Worm (Caenorhabditis elegans) whole organism, L3 larva: ENCODE results near the gene C18E9.9.

Experiments used
- aly-2 ChIP-seq: fragments of 150-350 bp; optimal IDR thresholded peaks from 2 replicates; lab custom pipeline; 2014; ENCODE audit warnings: missing biosample characterization, missing genetic modification characterization
- ama-1 ChIP-seq: fragments of 150-350 bp; optimal IDR thresholded peaks from 2 replicates; lab custom pipeline; 2018
- ceh-16 ChIP-seq: sonication (generic microtip); optimal IDR thresholded peaks from 2 replicates; lab custom pipeline; 2017; ENCODE audit warnings: missing biosample characterization, missing genetic modification characterization
- ceh-82 ChIP-seq: fragments of 150-350 bp; optimal IDR thresholded peaks from 2 replicates; lab custom pipeline; 2014; ENCODE audit warnings: missing biosample characterization, missing genetic modification characterization
- ceh-9 ChIP-seq: sonication (generic microtip); optimal IDR thresholded peaks from 2 replicates; lab custom pipeline; 2018; ENCODE audit warnings: missing biosample characterization, missing genetic modification characterization
- daf-12 ChIP-seq: fragments of 150-350 bp; optimal IDR thresholded peaks from 2 replicates; lab custom pipeline; 2014; ENCODE audit warnings: missing biosample characterization, missing genetic modification reagents, missing genetic modification characterization
- egl-5 ChIP-seq: fragments of 150-350 bp; optimal IDR thresholded peaks from 2 replicates; lab custom pipeline; 2017; ENCODE audit warnings: missing biosample characterization, missing genetic modification reagents, missing genetic modification characterization, inconsistent platforms
- elt-2 ChIP-seq: sonication (generic microtip); optimal IDR thresholded peaks from 2 replicates; lab custom pipeline; 2016; ENCODE audit warnings: missing genetic modification reagents, mild to moderate bottlenecking, missing genetic modification characterization, missing compliant biosample characterization
- elt-3 ChIP-seq, 3 experiments: fragments of 150-350 bp in 1 of 3; sonication (generic microtip) in 2 of 3; optimal IDR thresholded peaks; 2 replicates in 2 of 3; 4 replicates in 1 of 3; lab custom pipeline; 2014 to 2017; ENCODE audit warnings: missing biosample characterization in 3 of 3, missing genetic modification characterization in 3 of 3
- fkh-2 ChIP-seq: fragments of 150-350 bp; optimal IDR thresholded peaks from 2 replicates; lab custom pipeline; 2014; ENCODE audit warnings: missing biosample characterization, missing genetic modification reagents, missing genetic modification characterization
- hmg-11 ChIP-seq: sonication (generic microtip); optimal IDR thresholded peaks from 2 replicates; lab custom pipeline; 2016; ENCODE audit warnings: missing genetic modification characterization, missing compliant biosample characterization
- jun-1 ChIP-seq: fragments of 150-350 bp; optimal IDR thresholded peaks from 2 replicates; lab custom pipeline; 2014; ENCODE audit warnings: missing biosample characterization, missing genetic modification reagents, missing genetic modification characterization
- lin-39 ChIP-seq: fragments of 150-350 bp; optimal IDR thresholded peaks from 2 replicates; lab custom pipeline; 2018; ENCODE audit warnings: missing biosample characterization, missing genetic modification reagents, missing genetic modification characterization
- lsy-12 ChIP-seq: sonication (generic microtip); optimal IDR thresholded peaks from 2 replicates; lab custom pipeline; 2016; ENCODE audit warnings: mild to moderate bottlenecking, missing genetic modification characterization, missing compliant biosample characterization
- mdl-1 ChIP-seq: fragments of 150-350 bp; optimal IDR thresholded peaks from 2 replicates; lab custom pipeline; 2014; ENCODE audit warnings: missing biosample characterization, missing genetic modification characterization
- mml-1 ChIP-seq: fragments of 150-350 bp; sonication (generic microtip); optimal IDR thresholded peaks from 3 replicates; lab custom pipeline; 2014; ENCODE audit warnings: missing biosample characterization, missing genetic modification characterization
- nhr-23 ChIP-seq: fragments of 150-350 bp; optimal IDR thresholded peaks from 2 replicates; lab custom pipeline; 2014; ENCODE audit warnings: missing biosample characterization, missing genetic modification reagents, missing genetic modification characterization
- nhr-237 ChIP-seq: fragments of 150-350 bp; optimal IDR thresholded peaks from 2 replicates; lab custom pipeline; 2014; ENCODE audit warnings: missing biosample characterization, missing genetic modification characterization
- nhr-25 ChIP-seq: sonication (generic microtip); optimal IDR thresholded peaks from 2 replicates; lab custom pipeline; 2017; ENCODE audit warnings: missing biosample characterization, missing genetic modification characterization
- nhr-28 ChIP-seq: fragments of 150-350 bp; optimal IDR thresholded peaks from 2 replicates; lab custom pipeline; 2014; ENCODE audit warnings: missing biosample characterization, missing genetic modification characterization
- nhr-43 ChIP-seq: sonication (generic microtip); optimal IDR thresholded peaks from 2 replicates; lab custom pipeline; 2016; ENCODE audit warnings: mild to moderate bottlenecking, missing genetic modification characterization, missing compliant biosample characterization; ENCODE audit not compliant: poor library complexity, severe bottlenecking
- nhr-67 ChIP-seq: fragments of 150-350 bp; optimal IDR thresholded peaks from 2 replicates; lab custom pipeline; 2014; ENCODE audit warnings: missing biosample characterization, missing genetic modification characterization
- nhr-76 ChIP-seq: fragments of 150-350 bp; sonication (generic microtip); optimal IDR thresholded peaks from 5 replicates; lab custom pipeline; 2014; ENCODE audit warnings: missing biosample characterization, missing genetic modification characterization
- pha-4 ChIP-seq: fragments of 150-350 bp; optimal IDR thresholded peaks from 2 replicates; lab custom pipeline; 2014; ENCODE audit warnings: missing biosample characterization, missing genetic modification reagents, missing genetic modification characterization
- pqm-1 ChIP-seq: fragments of 150-350 bp; optimal IDR thresholded peaks from 2 replicates; lab custom pipeline; 2017; ENCODE audit warnings: missing biosample characterization, missing genetic modification characterization, inconsistent platforms
- skn-1 ChIP-seq: fragments of 150-350 bp; optimal IDR thresholded peaks from 2 replicates; lab custom pipeline; 2014; ENCODE audit warnings: missing biosample characterization, missing genetic modification characterization
- snpc-4 ChIP-seq: fragments of 150-350 bp; optimal IDR thresholded peaks from 2 replicates; lab custom pipeline; 2014; ENCODE audit warnings: missing biosample characterization, missing genetic modification characterization
- unc-62 ChIP-seq: fragments of 150-350 bp; sonication (generic microtip); optimal IDR thresholded peaks from 4 replicates; lab custom pipeline; 2014; ENCODE audit warnings: missing biosample characterization, missing genetic modification reagents, missing genetic modification characterization
- ztf-11 ChIP-seq: fragments of 150-350 bp; optimal IDR thresholded peaks from 2 replicates; lab custom pipeline; 2014; ENCODE audit warnings: missing biosample characterization, missing genetic modification characterization

Gene C18E9.9

ce11 chrII:8989444-8989843 lies at the start of gene C18E9.9:
TSS of gene C18E9.9 (minus strand) at chrII:8989544.
- no peak for TF ChIP-seq mml-1
- TF ChIP-seq pqm-1, result peak; percentile 21
- TF ChIP-seq nhr-43 (tag; lab: Kevin White, UChicago), result no peak
- no peak for TF ChIP-seq ceh-9 (tag; lab: Kevin White, UChicago)
- TF ChIP-seq nhr-67 (tag; lab: Kevin White, UChicago), result no peak
- no peak for TF ChIP-seq nhr-25 (tag; lab: Kevin White, UChicago)
- peak; percentile 20 for TF ChIP-seq pha-4 (tag; lab: Kevin White, UChicago)
- TF ChIP-seq elt-2, result peak; percentile 12
- TF ChIP-seq, all 47 proteins: peak for 3

DNA sequence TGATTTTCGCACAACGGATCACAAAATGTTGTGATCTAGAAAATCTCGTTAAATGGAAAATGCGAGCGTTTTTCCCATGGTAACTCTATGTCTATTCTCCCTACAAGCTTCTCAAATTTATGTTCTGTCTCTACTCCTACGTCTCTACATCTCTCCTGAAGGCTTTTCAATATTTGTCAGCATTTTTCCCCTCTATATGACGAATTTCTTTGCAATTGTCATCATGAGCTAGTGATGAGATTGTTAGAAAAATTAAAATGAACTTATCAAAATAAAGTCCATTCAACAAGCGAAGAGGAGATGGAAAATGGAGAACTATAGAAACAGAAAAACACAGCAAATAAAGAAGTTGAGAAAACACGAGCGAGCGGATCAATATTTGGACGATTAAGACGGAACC lies 49.4 kb upstream of the C18E9.9 start:
- TF ChIP-seq skn-1 (peak; percentile 96), pqm-1 (no peak), nhr-28 (no peak), pha-4 (tag; lab: Kevin White, UChicago) (peak; percentile 22), unc-62 (GFP tag; lab: Kevin White, UChicago) (no peak), ama-1 (lab: Kevin White, UChicago) (no peak)

ce11 chrII:9038201-9038600 lies 48.9 kb upstream of the C18E9.9 start, which contains the start of gene gcs-1:
TSS of gene gcs-1 (minus strand) at chrII:9038301.
- TF ChIP-seq pqm-1, result no peak
- no peak for TF ChIP-seq nhr-23 (tag; lab: Kevin White, UChicago)
- no peak for TF ChIP-seq nhr-76
- TF ChIP-seq jun-1 (tag; lab: Kevin White, UChicago), result no peak
- no peak for TF ChIP-seq ceh-16 (tag; lab: Kevin White, UChicago)
- TF ChIP-seq snpc-4, result no peak
- TF ChIP-seq aly-2, result no peak
- no peak for TF ChIP-seq egl-5 (tag; lab: Kevin White, UChicago)
- no peak for TF ChIP-seq ceh-82 (tag; lab: Kevin White, UChicago)
- no peak for TF ChIP-seq mdl-1 (tag; lab: Kevin White, UChicago)
- TF ChIP-seq elt-3 (tag; optimal IDR thresholded peaks at IDR 0.05; lab: Kevin White, UChicago), result no peak
- TF ChIP-seq ztf-11, result no peak

DNA sequence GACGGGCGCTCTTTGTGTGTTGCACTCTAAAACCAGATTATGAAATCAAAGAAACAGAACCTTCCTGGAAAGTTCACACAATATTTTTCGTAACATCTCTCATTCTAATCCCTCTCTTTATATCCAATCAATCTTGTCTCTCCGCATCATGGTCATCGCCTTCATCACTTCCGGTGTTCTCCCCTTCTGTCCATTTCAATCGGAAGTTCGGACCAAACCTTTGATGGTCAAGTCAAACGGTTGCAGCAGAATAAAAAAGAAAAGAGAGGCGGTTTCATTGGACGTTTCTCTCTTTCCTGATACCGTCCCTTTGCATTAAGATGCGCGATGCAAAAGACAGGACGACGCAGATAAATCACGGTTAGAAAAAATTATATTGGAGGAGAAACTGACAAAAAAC lies 43.7 kb upstream of the C18E9.9 start:
- TF ChIP-seq nhr-25 (tag; lab: Kevin White, UChicago) (peak; percentile 11), nhr-237 (tag; lab: Kevin White, UChicago) (no peak), nhr-23 (tag; lab: Kevin White, UChicago) (peak; percentile 27)

DNA sequence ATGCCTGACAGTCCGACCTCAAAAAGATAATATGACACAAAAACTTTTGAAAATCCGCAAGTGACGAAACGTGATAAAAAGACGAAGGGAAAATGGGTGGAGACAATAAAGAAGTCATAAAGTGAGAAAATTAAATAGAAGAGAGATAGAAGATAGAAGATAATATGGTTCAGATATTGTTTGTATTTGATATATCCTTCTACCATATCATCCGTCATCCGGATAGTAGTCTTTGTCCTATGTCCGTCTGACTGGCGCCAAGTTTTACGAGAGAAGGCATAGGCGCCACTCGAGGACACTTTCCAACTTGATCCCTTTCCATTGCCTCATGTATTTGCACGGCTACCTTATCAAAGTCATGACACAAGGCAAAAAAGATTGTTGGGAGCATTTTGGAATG lies 42.5 kb upstream of the C18E9.9 start:
- TF ChIP-seq daf-12 (no peak), nhr-23 (tag; lab: Kevin White, UChicago) (peak; percentile 57), lsy-12 (tag; lab: Kevin White, UChicago) (no peak)

DNA sequence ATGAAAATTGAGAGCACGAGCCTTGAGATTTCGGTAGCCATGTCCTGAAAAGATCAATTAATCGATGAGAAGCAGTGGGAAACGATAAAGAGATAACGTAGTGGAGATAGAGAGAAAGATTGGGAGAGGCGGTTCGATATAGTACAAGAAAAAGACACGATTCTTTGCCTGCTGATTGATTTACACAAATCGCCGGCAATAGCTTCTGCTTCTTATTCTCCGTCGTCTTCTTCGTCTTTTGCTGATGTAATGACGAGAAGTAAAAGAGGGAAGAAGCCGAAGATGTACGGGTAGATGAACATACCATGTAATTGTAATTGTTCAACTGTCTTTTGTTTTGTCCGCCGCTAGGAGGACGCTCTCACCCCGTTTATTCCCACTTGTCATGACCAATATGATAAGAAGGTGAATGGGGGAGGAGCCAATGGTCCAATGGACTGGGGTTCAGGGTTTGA lies 39.9 kb upstream of the C18E9.9 start, which contains the start of gene F37B12.1:
F37B12.1 (minus strand) TSS at position 51 of the 455 bp plus-strand sequence.
- no peak for TF ChIP-seq ceh-82 (tag; lab: Kevin White, UChicago)
- no peak for TF ChIP-seq pqm-1
- peak; percentile 2 for TF ChIP-seq ama-1 (lab: Kevin White, UChicago)

- TF ChIP-seq elt-3 (tag; optimal IDR thresholded peaks at IDR 0.05; lab: Kevin White, UChicago), result peak in 2 of 3 experiments; percentile 83 to 93
- no peak for TF ChIP-seq skn-1
- TF ChIP-seq ztf-11, result no peak
- peak; percentile 24 for TF ChIP-seq nhr-23 (tag; lab: Kevin White, UChicago)
- peak; percentile 35 for TF ChIP-seq nhr-43 (tag; lab: Kevin White, UChicago)
- no peak for TF ChIP-seq pqm-1
- TF ChIP-seq fkh-2, result no peak
- no peak for TF ChIP-seq hmg-11
- no peak for TF ChIP-seq lin-39 (tag; lab: Kevin White, UChicago)
Measured at ce11 chrII:9028096-9028495, 38.8 kb upstream of the C18E9.9 start.
